Worm (Caenorhabditis elegans) whole organism, late embryonic: ENCODE data around the gene srh-231.

Experiments used
- C08G9.2 ChIP-seq: sonication (generic microtip); optimal IDR thresholded peaks from 2 replicates; lab custom pipeline; 2016; ENCODE audit warnings: mild to moderate bottlenecking, missing genetic modification characterization, moderate library complexity, missing compliant biosample characterization
- T23F11.4 ChIP-seq: fragments of 200-800 bp; sonication (Bioruptor generic); optimal IDR thresholded peaks from 2 replicates; lab custom pipeline; 2018; ENCODE audit warnings: mild to moderate bottlenecking, missing genetic modification characterization, missing compliant biosample characterization
- ceh-22 ChIP-seq: sonication (generic microtip); optimal IDR thresholded peaks from 2 replicates; lab custom pipeline; 2017; ENCODE audit warnings: missing biosample characterization, missing genetic modification characterization
- dmd-4 ChIP-seq: sonication (generic microtip); optimal IDR thresholded peaks from 2 replicates; lab custom pipeline; 2016; ENCODE audit warnings: borderline replicate concordance, missing genetic modification characterization, missing compliant biosample characterization
- elt-4 ChIP-seq: sonication (generic microtip); optimal IDR thresholded peaks from 2 replicates; lab custom pipeline; 2016; ENCODE audit warnings: missing genetic modification characterization, missing compliant biosample characterization
- fkh-10 ChIP-seq: fragments of 150-350 bp; optimal IDR thresholded peaks from 2 replicates; lab custom pipeline; 2014; ENCODE audit warnings: missing biosample characterization, missing genetic modification reagents, missing genetic modification characterization
- nhr-11 ChIP-seq: fragments of 150-350 bp; optimal IDR thresholded peaks from 2 replicates; lab custom pipeline; 2014; ENCODE audit warnings: missing biosample characterization, missing genetic modification characterization
- tbx-7 ChIP-seq: sonication (generic microtip); optimal IDR thresholded peaks from 2 replicates; lab custom pipeline; 2016; ENCODE audit warnings: missing genotype, missing genetic modification characterization, missing compliant biosample characterization

- no peak for TF ChIP-seq tbx-7
- TF ChIP-seq C08G9.2 (tag; lab: Kevin White, UChicago), result no peak
- no peak for TF ChIP-seq nhr-11 (tag; lab: Kevin White, UChicago)
- TF ChIP-seq fkh-10 (GFP tag; lab: Kevin White, UChicago), result no peak
- TF ChIP-seq ceh-22, result no peak
- TF ChIP-seq dmd-4 (tag; lab: Kevin White, UChicago), result no peak
- no peak for TF ChIP-seq T23F11.4 (GFP tag; lab: Kevin White, UChicago)
- TF ChIP-seq elt-4 (tag; lab: Kevin White, UChicago), result no peak
These were observed 25.1 kb downstream of the srh-231 start, which contains the start of gene F10G2.4 for ce11 chrV:7326928-7327327.
